Fruit fly (Drosophila melanogaster) whole organism, embryonic: ENCODE results near the gene fzy.

ENCODE experiments used
- Adf1 ChIP-seq: fragments of 200-800 bp; sonication (Bioruptor generic); IDR thresholded peaks from 2 replicates; pipeline ENCODE4 v1.3.6; 2022; ENCODE audit warnings: missing biosample characterization, missing genetic modification characterization
- Aef1 ChIP-seq: fragments of 200-800 bp; sonication (Bioruptor generic); IDR thresholded peaks from 3 replicates; pipeline ENCODE4 v1.3.6; 2022; ENCODE audit warnings: missing biosample characterization, missing genetic modification characterization
- Atf6 ChIP-seq: fragments of 200-800 bp; sonication (Bioruptor generic); IDR thresholded peaks from 2 replicates; pipeline ENCODE4 v1.3.6; 2022; ENCODE audit warnings: missing biosample characterization, missing genetic modification characterization
- B-H1 ChIP-seq: fragments of 200-800 bp; sonication (Bioruptor generic); IDR thresholded peaks from 3 replicates; pipeline ENCODE4 v1.3.6; 2022; ENCODE audit warnings: missing biosample characterization, missing genetic modification characterization
- Bgb ChIP-seq: fragments of 200-800 bp; sonication (Bioruptor generic); IDR thresholded peaks from 2 replicates; pipeline ENCODE4 v1.3.6; 2022; ENCODE audit warnings: missing biosample characterization, missing genetic modification characterization; ENCODE audit not compliant: partially characterized antibody
- CG10959 ChIP-seq: fragments of 200-800 bp; sonication (Bioruptor generic); IDR thresholded peaks from 2 replicates; pipeline ENCODE4 v1.3.6; 2022; ENCODE audit warnings: missing biosample characterization, missing genetic modification characterization
- CG11560 ChIP-seq: fragments of 200-800 bp; sonication (Bioruptor generic); IDR thresholded peaks from 3 replicates; pipeline ENCODE4 v1.3.6; 2022; ENCODE audit warnings: missing biosample characterization, missing genetic modification characterization
- CG11723 ChIP-seq: fragments of 200-800 bp; sonication (Bioruptor generic); optimal IDR thresholded peaks from 2 replicates; lab custom pipeline; 2017; ENCODE audit warnings: missing biosample characterization, mild to moderate bottlenecking, missing genetic modification characterization
- CG14710 ChIP-seq: fragments of 200-800 bp; sonication (Bioruptor generic); optimal IDR thresholded peaks from 3 replicates; lab custom pipeline; 2019; ENCODE audit warnings: missing biosample characterization, mild to moderate bottlenecking, missing genetic modification characterization, moderate library complexity
- CG15073 ChIP-seq: fragments of 200-800 bp; sonication (Bioruptor generic); optimal IDR thresholded peaks from 2 replicates; lab custom pipeline; 2016; ENCODE audit warnings: missing biosample characterization, missing genetic modification characterization
- CG15514 ChIP-seq: fragments of 200-800 bp; sonication (Bioruptor generic); optimal IDR thresholded peaks from 3 replicates; lab custom pipeline; 2017; ENCODE audit warnings: missing biosample characterization, missing genetic modification characterization, mild to moderate bottlenecking, moderate library complexity, missing genetic modification reagents
- CG17385 ChIP-seq: fragments of 200-800 bp; sonication (Bioruptor generic); optimal IDR thresholded peaks from 3 replicates; lab custom pipeline; 2018; ENCODE audit warnings: missing biosample characterization, mild to moderate bottlenecking, missing genetic modification characterization
- CG1832 ChIP-seq: fragments of 200-800 bp; sonication (Bioruptor generic); optimal IDR thresholded peaks from 2 replicates; lab custom pipeline; 2017; ENCODE audit warnings: missing biosample characterization, mild to moderate bottlenecking, missing genetic modification characterization, inconsistent platforms
- CG5953 ChIP-seq: fragments of 200-800 bp; sonication (Bioruptor generic); IDR thresholded peaks from 2 replicates; pipeline ENCODE4 v1.3.6; 2022; ENCODE audit warnings: missing biosample characterization, missing genetic modification characterization
- CG6175 ChIP-seq: fragments of 200-800 bp; sonication (Bioruptor generic); IDR thresholded peaks from 3 replicates; pipeline ENCODE4 v1.3.6; 2022; ENCODE audit warnings: missing biosample characterization, missing genetic modification characterization
- CG8290 ChIP-seq, 3 experiments: fragments of 200-800 bp; sonication (Bioruptor generic); optimal IDR thresholded peaks; 2 replicates each; lab custom pipeline; 2016 to 2019; ENCODE audit warnings: missing biosample characterization in 3 of 3, missing genetic modification characterization in 3 of 3, mild to moderate bottlenecking in 2 of 3, moderate library complexity in 1 of 3
- CG9437 ChIP-seq: fragments of 200-800 bp; sonication (Bioruptor generic); optimal IDR thresholded peaks from 2 replicates; lab custom pipeline; 2018; ENCODE audit warnings: missing biosample characterization, mild to moderate bottlenecking, missing genetic modification characterization
- CoRest ChIP-seq: fragments of 200-800 bp; sonication (Bioruptor generic); optimal IDR thresholded peaks from 3 replicates; lab custom pipeline; 2018; ENCODE audit warnings: missing biosample characterization, mild to moderate bottlenecking, missing genetic modification characterization, moderate library complexity
- Doc3 ChIP-seq: fragments of 200-800 bp; sonication (Bioruptor generic); IDR thresholded peaks from 3 replicates; pipeline ENCODE4 v1.3.6; 2022; ENCODE audit warnings: missing biosample characterization, missing genetic modification characterization; ENCODE audit not compliant: partially characterized antibody
- Eip74EF ChIP-seq, 2 experiments: fragments of 200-800 bp in 1 of 2; fragments of >200 bp in 1 of 2; sonication (Bioruptor generic) in 1 of 2; optimal IDR thresholded peaks; 2 replicates each; lab custom pipeline; 2017 to 2019; ENCODE audit warnings: missing biosample characterization in 2 of 2, missing genetic modification characterization in 2 of 2, mild to moderate bottlenecking in 1 of 2, moderate library complexity in 1 of 2
- Ets97D ChIP-seq: fragments of 200-800 bp; sonication (Bioruptor generic); optimal IDR thresholded peaks from 3 replicates; lab custom pipeline; 2016; ENCODE audit warnings: missing biosample characterization, missing genetic modification characterization
- HmgD ChIP-seq: fragments of 200-800 bp; sonication (Bioruptor generic); optimal IDR thresholded peaks from 3 replicates; lab custom pipeline; 2016; ENCODE audit warnings: missing biosample characterization, missing genetic modification characterization
- Oli ChIP-seq: fragments of 200-800 bp; sonication (Bioruptor generic); optimal IDR thresholded peaks from 2 replicates; lab custom pipeline; 2018; ENCODE audit warnings: missing biosample characterization, mild to moderate bottlenecking, missing genetic modification characterization, moderate library complexity
- Opbp ChIP-seq: fragments of 200-800 bp; sonication (Bioruptor generic); IDR thresholded peaks from 3 replicates; pipeline ENCODE4 v1.3.6; 2022; ENCODE audit warnings: missing biosample characterization, missing genetic modification characterization; ENCODE audit not compliant: partially characterized antibody
- Pdp1 ChIP-seq, 2 experiments: fragments of 200-800 bp; sonication (Bioruptor generic); optimal IDR thresholded peaks; 3 replicates each; lab custom pipeline; 2016; ENCODE audit warnings: missing biosample characterization in 2 of 2, missing genetic modification characterization in 2 of 2, mild to moderate bottlenecking in 1 of 2, moderate library complexity in 1 of 2
- Poxn ChIP-seq: fragments of 200-800 bp; sonication (Bioruptor generic); IDR thresholded peaks from 2 replicates; pipeline ENCODE4 v1.3.6; 2022; ENCODE audit warnings: missing biosample characterization, missing genetic modification characterization
- Ptx1 ChIP-seq: fragments of 200-800 bp; sonication (Bioruptor generic); IDR thresholded peaks from 2 replicates; pipeline ENCODE4 v1.3.6; 2022; ENCODE audit warnings: missing biosample characterization, missing genetic modification characterization
- Spps ChIP-seq: fragments of 200-800 bp; sonication (Bioruptor generic); optimal IDR thresholded peaks from 2 replicates; lab custom pipeline; 2018; ENCODE audit warnings: missing biosample characterization, mild to moderate bottlenecking, missing genetic modification characterization
- Ssrp ChIP-seq: fragments of 200-800 bp; sonication (Bioruptor generic); optimal IDR thresholded peaks from 2 replicates; lab custom pipeline; 2018; ENCODE audit warnings: missing biosample characterization, mild to moderate bottlenecking, missing genetic modification characterization, moderate library complexity
- Stat92E ChIP-seq, 3 experiments: fragments of >200 bp in 2 of 3; fragments of 200-800 bp in 1 of 3; sonication (Bioruptor generic) in 1 of 3; optimal IDR thresholded peaks; 2 replicates each; lab custom pipeline; 2017 to 2019; ENCODE audit warnings: missing biosample characterization in 3 of 3, missing genetic modification characterization in 3 of 3, mild to moderate bottlenecking in 1 of 3, moderate library complexity in 1 of 3
- Trl ChIP-seq, 3 experiments: fragments of >200 bp in 2 of 3; fragments of 200-800 bp in 1 of 3; sonication (Bioruptor generic) in 1 of 3; optimal IDR thresholded peaks; 2 replicates in 1 of 3; 3 replicates in 2 of 3; lab custom pipeline; 2016 to 2017; ENCODE audit warnings: missing biosample characterization in 1 of 3, missing genetic modification characterization in 1 of 3
- abd-A ChIP-seq: fragments of 200-800 bp; sonication (Bioruptor generic); optimal IDR thresholded peaks from 3 replicates; lab custom pipeline; 2019; ENCODE audit warnings: missing biosample characterization, mild to moderate bottlenecking, missing genetic modification characterization, moderate library complexity
- ash1 ChIP-seq: fragments of 200-800 bp; sonication (Bioruptor generic); optimal IDR thresholded peaks from 2 replicates; lab custom pipeline; 2018; ENCODE audit warnings: missing biosample characterization, mild to moderate bottlenecking, missing genetic modification characterization
- bab2 ChIP-seq: fragments of 200-800 bp; sonication (Bioruptor generic); optimal IDR thresholded peaks from 2 replicates; lab custom pipeline; 2016; ENCODE audit warnings: missing biosample characterization, missing genetic modification characterization
- cato ChIP-seq: fragments of 200-800 bp; sonication (Bioruptor generic); optimal IDR thresholded peaks from 2 replicates; lab custom pipeline; 2016; ENCODE audit warnings: missing biosample characterization, missing genetic modification characterization, borderline replicate concordance
- caup ChIP-seq: fragments of 200-800 bp; sonication (Bioruptor generic); optimal IDR thresholded peaks from 3 replicates; lab custom pipeline; 2017; ENCODE audit warnings: missing biosample characterization, mild to moderate bottlenecking, missing genetic modification characterization, moderate library complexity; ENCODE audit not compliant: severe bottlenecking
- cwo ChIP-seq: fragments of 200-800 bp; sonication (Bioruptor generic); optimal IDR thresholded peaks from 3 replicates; lab custom pipeline; 2017; ENCODE audit warnings: missing biosample characterization, missing genetic modification characterization, mild to moderate bottlenecking, moderate library complexity, missing genetic modification reagents
- dati ChIP-seq: fragments of 200-800 bp; sonication (Bioruptor generic); IDR thresholded peaks from 2 replicates; pipeline ENCODE4 v1.3.6; 2022; ENCODE audit warnings: missing biosample characterization, missing genetic modification characterization
- ems ChIP-seq: fragments of 200-800 bp; sonication (Bioruptor generic); optimal IDR thresholded peaks from 3 replicates; lab custom pipeline; 2016; ENCODE audit warnings: missing biosample characterization, missing genetic modification characterization
- fru ChIP-seq: fragments of >200 bp; optimal IDR thresholded peaks from 2 replicates; lab custom pipeline; 2017
- gt ChIP-seq: fragments of 200-800 bp; sonication (Bioruptor generic); IDR thresholded peaks from 2 replicates; pipeline ENCODE4 v1.3.6; 2022; ENCODE audit warnings: missing biosample characterization, missing genetic modification characterization
- hbn ChIP-seq: fragments of 200-800 bp; sonication (Bioruptor generic); IDR thresholded peaks from 2 replicates; pipeline ENCODE4 v1.3.6; 2022; ENCODE audit warnings: missing biosample characterization, missing genetic modification characterization; ENCODE audit not compliant: partially characterized antibody
- jing ChIP-seq: fragments of 200-800 bp; sonication (Bioruptor generic); optimal IDR thresholded peaks from 2 replicates; lab custom pipeline; 2018; ENCODE audit warnings: missing biosample characterization, mild to moderate bottlenecking, missing genetic modification characterization
- mirr ChIP-seq: fragments of 200-800 bp; sonication (Bioruptor generic); optimal IDR thresholded peaks from 3 replicates; lab custom pipeline; 2018; ENCODE audit warnings: missing biosample characterization, mild to moderate bottlenecking, missing genetic modification characterization
- mld ChIP-seq: fragments of 200-800 bp; sonication (Bioruptor generic); IDR thresholded peaks from 3 replicates; pipeline ENCODE4 v1.3.6; 2022; ENCODE audit warnings: missing biosample characterization, missing genetic modification characterization; ENCODE audit not compliant: partially characterized antibody
- pnt ChIP-seq: fragments of 200-800 bp; sonication (Bioruptor generic); optimal IDR thresholded peaks from 3 replicates; lab custom pipeline; 2016; ENCODE audit warnings: missing biosample characterization, missing genetic modification characterization
- seq ChIP-seq: fragments of 200-800 bp; sonication (Bioruptor generic); IDR thresholded peaks from 2 replicates; pipeline ENCODE4 v1.3.6; 2022; ENCODE audit warnings: missing biosample characterization, missing genetic modification characterization
- z ChIP-seq: fragments of 200-800 bp; sonication (Bioruptor generic); IDR thresholded peaks from 3 replicates; pipeline ENCODE4 v1.3.6; 2022; ENCODE audit warnings: missing biosample characterization, missing genetic modification characterization

fzy gene

dm6 chr2L:16279774-16280252 lies 30.9 kb upstream of the fzy start (continued):
- TF ChIP-seq CG8290 (GFP tag; optimal IDR thresholded peaks at IDR 0.05; lab: Kevin White, UChicago), result peak; percentile 73
- peak; percentile 64 to 75 for TF ChIP-seq CG8290 (tag; optimal IDR thresholded peaks at IDR 0.05; lab: Kevin White, UChicago)
- 0 out of 2 replicates have a peak, but pooled peaks have one; percentile 46 for TF ChIP-seq gt
- no peak for TF ChIP-seq hbn
- TF ChIP-seq Atf6 (GFP tag; lab: Robert Waterston, UW), result peak; percentile 66
- peak; percentile 27; the same call in 1 of the 3 replicates for TF ChIP-seq CG11560
- TF ChIP-seq HmgD, result no peak
- TF ChIP-seq Spps, result peak; percentile 78
- peak; percentile 82 for TF ChIP-seq bab2
- peak; percentile 33; the same call in 1 of the 2 replicates for TF ChIP-seq CG10959 (GFP tag; lab: Robert Waterston, UW)
- TF ChIP-seq mld, result no peak
- TF ChIP-seq pnt (GFP tag; lab: Kevin White, UChicago), result peak; percentile 90
- TF ChIP-seq Bgb (GFP tag; lab: Robert Waterston, UW), result no peak
- peak; percentile 21 for TF ChIP-seq abd-A
- TF ChIP-seq CG1832 (GFP tag; lab: Kevin White, UChicago), result peak; percentile 68
- TF ChIP-seq CG15073 (GFP tag; lab: Kevin White, UChicago), result peak; percentile 65
- peak; percentile 67 for TF ChIP-seq B-H1 (GFP tag; lab: Robert Waterston, UW)
- TF ChIP-seq CG17385 (GFP tag; lab: Kevin White, UChicago), result peak; percentile 71
- no peak for TF ChIP-seq z (GFP tag; lab: Robert Waterston, UW)
- no peak for TF ChIP-seq dati (GFP tag; lab: Robert Waterston, UW)
- no peak for TF ChIP-seq fru (lab: Kevin White, UChicago)
- 0 out of 2 replicates have a peak, but pooled peaks have one; percentile 3 for TF ChIP-seq CG5953 (GFP tag; lab: Robert Waterston, UW)
- peak; percentile 90 for TF ChIP-seq CG11723 (GFP tag; lab: Kevin White, UChicago)
- TF ChIP-seq ash1 (GFP tag; lab: Kevin White, UChicago), result no peak
- TF ChIP-seq seq, result peak; percentile 83
- peak; percentile 86 to 91 for TF ChIP-seq Pdp1 (GFP tag; optimal IDR thresholded peaks at IDR 0.05; lab: Kevin White, UChicago)
- peak; percentile 95 for TF ChIP-seq CoRest
- no peak for TF ChIP-seq Doc3 (GFP tag; lab: Robert Waterston, UW)
- 0 out of 3 replicates have a peak, but pooled peaks have one; percentile 9 for TF ChIP-seq Opbp
- peak; percentile 77 for TF ChIP-seq caup (GFP tag; lab: Kevin White, UChicago)
- no peak for TF ChIP-seq CG6175 (GFP tag; lab: Robert Waterston, UW)
- TF ChIP-seq Eip74EF (GFP tag; optimal IDR thresholded peaks at IDR 0.05; lab: Kevin White, UChicago), result peak in 1 of 2 experiments; percentile 95
- TF ChIP-seq cato (GFP tag; lab: Kevin White, UChicago), result peak; percentile 90
- peak; percentile 89 for TF ChIP-seq Ptx1 (GFP tag; lab: Robert Waterston, UW)
- peak; percentile 97 for TF ChIP-seq Oli (tag; lab: Kevin White, UChicago)
- no peak for TF ChIP-seq Stat92E (GFP tag; optimal IDR thresholded peaks at IDR 0.05; lab: Kevin White, UChicago)
- no peak for TF ChIP-seq Adf1 (GFP tag; lab: Robert Waterston, UW)
- peak; percentile 95 for TF ChIP-seq Ssrp
- TF ChIP-seq Trl (optimal IDR thresholded peaks at IDR 0.05; lab: Kevin White, UChicago), result peak in 1 of 2 experiments; percentile 24
- TF ChIP-seq Trl (GFP tag; optimal IDR thresholded peaks at IDR 0.05; lab: Kevin White, UChicago), result peak; percentile 87
- TF ChIP-seq jing (GFP tag; lab: Kevin White, UChicago), result peak; percentile 90
- no peak for TF ChIP-seq mirr (GFP tag; lab: Kevin White, UChicago)
- TF ChIP-seq ems (GFP tag; lab: Kevin White, UChicago), result peak; percentile 88
- peak; percentile 52 for TF ChIP-seq CG15514 (GFP tag; lab: Kevin White, UChicago)
- TF ChIP-seq cwo (GFP tag; lab: Kevin White, UChicago), result peak; percentile 71
- peak; percentile 94 for TF ChIP-seq CG14710
- peak; percentile 56; the same call in 2 of the 3 replicates for TF ChIP-seq Aef1 (GFP tag; lab: Robert Waterston, UW)
- TF ChIP-seq CG9437 (GFP tag; lab: Kevin White, UChicago), result peak; percentile 93
- peak; percentile 68 for TF ChIP-seq Ets97D (GFP tag; lab: Kevin White, UChicago)
- TF ChIP-seq Poxn (GFP tag; lab: Robert Waterston, UW), result no peak
